Worm (Caenorhabditis elegans) whole organism, L1 larva: ENCODE measurements around the gene ndua-12.

Experiments used
- C04F5.9 ChIP-seq: sonication (generic microtip); optimal IDR thresholded peaks from 2 replicates; lab custom pipeline; 2016; ENCODE audit warnings: missing genetic modification characterization, missing compliant biosample characterization
- Y116A8C.19 ChIP-seq: sonication (generic microtip); optimal IDR thresholded peaks from 2 replicates; lab custom pipeline; 2016; ENCODE audit warnings: missing compliant biosample characterization, missing genetic modification characterization, borderline replicate concordance
- alr-1 ChIP-seq: fragments of 200-800 bp; sonication (Bioruptor generic); optimal IDR thresholded peaks from 2 replicates; lab custom pipeline; 2018; ENCODE audit warnings: borderline replicate concordance, mild to moderate bottlenecking, missing genetic modification characterization, missing compliant biosample characterization
- aly-2 ChIP-seq: fragments of 150-350 bp; optimal IDR thresholded peaks from 2 replicates; lab custom pipeline; 2014; ENCODE audit warnings: missing biosample characterization, missing genetic modification characterization
- ama-1 ChIP-seq: fragments of 150-350 bp; optimal IDR thresholded peaks from 2 replicates; lab custom pipeline; 2014
- blmp-1 ChIP-seq: fragments of 150-350 bp; optimal IDR thresholded peaks from 2 replicates; lab custom pipeline; 2014; ENCODE audit warnings: missing biosample characterization, missing genetic modification characterization
- ceh-8 ChIP-seq: fragments of 200-800 bp; sonication (Bioruptor generic); optimal IDR thresholded peaks from 2 replicates; lab custom pipeline; 2018; ENCODE audit warnings: mild to moderate bottlenecking, missing genetic modification characterization, moderate library complexity, missing compliant biosample characterization
- ceh-88 ChIP-seq: fragments of 200-800 bp; sonication (Bioruptor generic); IDR thresholded peaks from 2 replicates; pipeline ENCODE4 v1.3.6; 2022; ENCODE audit warnings: missing genetic modification characterization, missing compliant biosample characterization
- egl-27 ChIP-seq, 2 experiments: fragments of 150-350 bp in 1 of 2; sonication (generic microtip); optimal IDR thresholded peaks; 3 replicates each; lab custom pipeline; 2017 to 2018; ENCODE audit warnings: missing biosample characterization in 2 of 2, missing genetic modification characterization in 2 of 2, missing genetic modification reagents in 2 of 2
- elt-3 ChIP-seq, 6 experiments: fragments of 150-350 bp in 1 of 6; sonication (generic microtip); optimal IDR thresholded peaks; 2 replicates each; lab custom pipeline; 2017 to 2018; ENCODE audit warnings: missing biosample characterization in 6 of 6, missing genetic modification characterization in 6 of 6, inconsistent platforms in 1 of 6
- fkh-10 ChIP-seq: sonication (generic microtip); optimal IDR thresholded peaks from 2 replicates; lab custom pipeline; 2017; ENCODE audit warnings: missing biosample characterization, missing genetic modification reagents, missing genetic modification characterization
- fkh-4 ChIP-seq: sonication (generic microtip); optimal IDR thresholded peaks from 2 replicates; lab custom pipeline; 2016; ENCODE audit warnings: missing compliant biosample characterization, missing genetic modification characterization, borderline replicate concordance
- hlh-4 ChIP-seq: sonication (generic microtip); optimal IDR thresholded peaks from 2 replicates; lab custom pipeline; 2016; ENCODE audit warnings: mild to moderate bottlenecking, missing genetic modification characterization, missing compliant biosample characterization
- hpl-2 ChIP-seq: fragments of 150-350 bp; optimal IDR thresholded peaks from 2 replicates; lab custom pipeline; 2014; ENCODE audit warnings: missing biosample characterization, missing genetic modification reagents, missing genetic modification characterization
- isw-1 ChIP-seq: fragments of 200-800 bp; sonication (Bioruptor generic); IDR thresholded peaks from 2 replicates; pipeline ENCODE4 v1.3.6; 2022; ENCODE audit warnings: missing genetic modification characterization, missing compliant biosample characterization
- lin-15B ChIP-seq: fragments of 150-350 bp; sonication (generic microtip); optimal IDR thresholded peaks from 3 replicates; lab custom pipeline; 2014; ENCODE audit warnings: missing biosample characterization, missing genetic modification characterization
- lin-35 ChIP-seq, 2 experiments: fragments of 150-350 bp; optimal IDR thresholded peaks; 2 replicates each; lab custom pipeline; 2014; ENCODE audit warnings: missing biosample characterization in 2 of 2, missing genetic modification characterization in 2 of 2, missing genetic modification reagents in 2 of 2
- lin-39 ChIP-seq: fragments of 150-350 bp; optimal IDR thresholded peaks from 2 replicates; lab custom pipeline; 2014; ENCODE audit warnings: missing biosample characterization, missing genetic modification reagents, missing genetic modification characterization
- lsy-2 ChIP-seq, 2 experiments: fragments of 150-350 bp; optimal IDR thresholded peaks; 2 replicates each; lab custom pipeline; 2014; ENCODE audit warnings: missing biosample characterization in 2 of 2, missing genetic modification characterization in 2 of 2
- mab-9 ChIP-seq: fragments of 200-800 bp; sonication (Bioruptor generic); IDR thresholded peaks from 2 replicates; pipeline ENCODE4 v1.3.6; 2022; ENCODE audit warnings: missing genetic modification reagents, missing genetic modification characterization, missing compliant biosample characterization
- mdl-1 ChIP-seq, 2 experiments: fragments of 150-350 bp; optimal IDR thresholded peaks; 2 replicates each; lab custom pipeline; 2014 to 2017; ENCODE audit warnings: missing biosample characterization in 2 of 2, missing genetic modification characterization in 2 of 2, inconsistent platforms in 1 of 2
- mef-2 ChIP-seq: fragments of 150-350 bp; optimal IDR thresholded peaks from 2 replicates; lab custom pipeline; 2014; ENCODE audit warnings: missing biosample characterization, missing genetic modification characterization
- mep-1 ChIP-seq: fragments of 150-350 bp; optimal IDR thresholded peaks from 2 replicates; lab custom pipeline; 2014; ENCODE audit warnings: missing biosample characterization, missing genetic modification characterization
- nhr-11 ChIP-seq: fragments of 150-350 bp; optimal IDR thresholded peaks from 2 replicates; lab custom pipeline; 2014; ENCODE audit warnings: missing biosample characterization, missing genetic modification characterization
- nhr-19 ChIP-seq: fragments of 200-800 bp; sonication (Bioruptor generic); conservative IDR thresholded peaks from 2 replicates; pipeline ENCODE4 v1.3.6; 2022; ENCODE audit warnings: missing genetic modification characterization, missing compliant biosample characterization
- nhr-20 ChIP-seq: sonication (generic microtip); optimal IDR thresholded peaks from 2 replicates; lab custom pipeline; 2016; ENCODE audit warnings: mild to moderate bottlenecking, missing genetic modification characterization, missing compliant biosample characterization
- nhr-237 ChIP-seq: fragments of 150-350 bp; optimal IDR thresholded peaks from 2 replicates; lab custom pipeline; 2014; ENCODE audit warnings: missing biosample characterization, missing genetic modification characterization
- nhr-47 ChIP-seq: sonication (generic microtip); optimal IDR thresholded peaks from 2 replicates; lab custom pipeline; 2016; ENCODE audit warnings: mild to moderate bottlenecking, missing genetic modification characterization, moderate library complexity, missing compliant biosample characterization
- nhr-71 ChIP-seq: sonication (generic microtip); optimal IDR thresholded peaks from 2 replicates; lab custom pipeline; 2016; ENCODE audit warnings: mild to moderate bottlenecking, missing genetic modification characterization, moderate library complexity, missing compliant biosample characterization
- nhr-77 ChIP-seq: fragments of 150-350 bp; optimal IDR thresholded peaks from 2 replicates; lab custom pipeline; 2014; ENCODE audit warnings: missing biosample characterization, missing genetic modification characterization
- nhr-85 ChIP-seq: sonication (generic microtip); peaks from one replicate; lab custom pipeline; 2016; ENCODE audit warnings: missing genetic modification characterization, inconsistent platforms, missing compliant biosample characterization
- nhr-90 ChIP-seq: sonication (generic microtip); optimal IDR thresholded peaks from 2 replicates; lab custom pipeline; 2016; ENCODE audit warnings: mild to moderate bottlenecking, missing genetic modification characterization, missing compliant biosample characterization; ENCODE audit not compliant: poor library complexity
- pag-3 ChIP-seq: sonication (generic microtip); optimal IDR thresholded peaks from 2 replicates; lab custom pipeline; 2017; ENCODE audit warnings: missing genetic modification characterization, mild to moderate bottlenecking, missing compliant biosample characterization, antibody characterized with exemption, borderline replicate concordance; ENCODE audit not compliant: insufficient read depth
- snu-23 ChIP-seq: sonication (generic microtip); optimal IDR thresholded peaks from 2 replicates; lab custom pipeline; 2016; ENCODE audit warnings: missing genetic modification characterization, missing compliant biosample characterization
- sptf-1 ChIP-seq: fragments of 150-350 bp; optimal IDR thresholded peaks from 2 replicates; lab custom pipeline; 2014; ENCODE audit warnings: missing biosample characterization, missing genetic modification characterization
- swsn-7 ChIP-seq: sonication (generic microtip); optimal IDR thresholded peaks from 2 replicates; lab custom pipeline; 2016; ENCODE audit warnings: missing genetic modification characterization, missing compliant biosample characterization
- tbx-2 ChIP-seq: sonication (generic microtip); optimal IDR thresholded peaks from 2 replicates; lab custom pipeline; 2016; ENCODE audit warnings: missing genetic modification characterization, missing compliant biosample characterization
- tlp-1 ChIP-seq: fragments of 150-350 bp; optimal IDR thresholded peaks from 2 replicates; lab custom pipeline; 2014; ENCODE audit warnings: missing biosample characterization, missing genetic modification characterization
- unc-30 ChIP-seq: sonication (generic microtip); optimal IDR thresholded peaks from 2 replicates; lab custom pipeline; 2017; ENCODE audit warnings: missing biosample characterization, missing genetic modification characterization
- unc-62 ChIP-seq: fragments of 150-350 bp; optimal IDR thresholded peaks from 2 replicates; lab custom pipeline; 2014; ENCODE audit warnings: missing biosample characterization, missing genetic modification reagents, missing genetic modification characterization
- unc-98 ChIP-seq: fragments of 200-800 bp; sonication (Bioruptor generic); IDR thresholded peaks from 2 replicates; pipeline ENCODE4 v1.3.6; 2022; ENCODE audit warnings: missing genetic modification characterization, missing compliant biosample characterization
- xbp-1 ChIP-seq: sonication (generic microtip); optimal IDR thresholded peaks from 2 replicates; lab custom pipeline; 2016; ENCODE audit warnings: missing genetic modification characterization, missing compliant biosample characterization
- zag-1 ChIP-seq: fragments of 150-350 bp; optimal IDR thresholded peaks from 2 replicates; lab custom pipeline; 2014; ENCODE audit warnings: missing biosample characterization, missing genetic modification characterization
- ztf-4 ChIP-seq: fragments of 150-350 bp; optimal IDR thresholded peaks from 2 replicates; lab custom pipeline; 2014; ENCODE audit warnings: missing biosample characterization, missing genetic modification characterization

The ndua-12 gene

DNA sequence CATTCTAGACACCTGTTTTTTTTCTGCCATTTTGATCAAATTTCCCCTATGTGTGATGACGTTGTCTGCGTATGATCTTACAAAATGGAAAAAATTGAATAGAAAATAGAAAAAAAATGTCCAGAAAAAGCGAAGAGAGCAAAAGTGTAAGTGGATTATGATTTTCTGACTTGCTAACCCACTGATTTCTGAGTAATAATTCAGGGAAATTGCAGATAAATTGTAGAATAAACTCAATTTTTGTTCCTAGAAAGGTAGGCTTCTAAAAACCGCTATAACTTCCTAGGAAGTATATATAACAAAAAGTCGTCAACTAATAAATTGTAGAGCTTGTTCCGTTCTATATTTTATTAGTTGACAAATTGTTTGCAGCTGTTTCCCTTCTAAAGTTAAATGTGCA, 15.0 kb upstream of the ndua-12 start (continued):
- TF ChIP-seq xbp-1 (tag; lab: Kevin White, UChicago), result no peak
- no peak for TF ChIP-seq unc-30
- no peak for TF ChIP-seq lin-35 (GFP tag; optimal IDR thresholded peaks at IDR 0.05; lab: Kevin White, UChicago)
- peak; percentile 44 for TF ChIP-seq swsn-7 (tag; lab: Kevin White, UChicago)
- no peak for TF ChIP-seq nhr-19 (GFP tag; lab: Robert Waterston, UW)
- no peak for TF ChIP-seq ztf-4 (tag; lab: Kevin White, UChicago)
- no peak for TF ChIP-seq isw-1
- no peak for TF ChIP-seq unc-62 (GFP tag; lab: Kevin White, UChicago)
- TF ChIP-seq blmp-1 (tag; lab: Kevin White, UChicago), result no peak
- TF ChIP-seq lin-15B, result no peak
- no peak for TF ChIP-seq lin-39
- no peak for TF ChIP-seq aly-2 (tag; lab: Kevin White, UChicago)
- TF ChIP-seq pag-3, result no peak
- TF ChIP-seq nhr-71 (tag; lab: Kevin White, UChicago), result peak; percentile 79
- TF ChIP-seq zag-1 (tag; lab: Kevin White, UChicago), result no peak
- no peak for TF ChIP-seq nhr-77 (tag; lab: Kevin White, UChicago)
- no peak for TF ChIP-seq ceh-88 (GFP tag; lab: Robert Waterston, UW)
- peak; percentile 3 for TF ChIP-seq nhr-11 (tag; lab: Kevin White, UChicago)
- peak in 1 of 2 experiments; percentile 23 for TF ChIP-seq lsy-2 (tag; optimal IDR thresholded peaks at IDR 0.05; lab: Kevin White, UChicago)
- no peak for TF ChIP-seq mab-9 (GFP tag; lab: Robert Waterston, UW)
- TF ChIP-seq hlh-4 (tag; lab: Kevin White, UChicago), result peak; percentile 39
- peak; percentile 37 for TF ChIP-seq nhr-20 (tag; lab: Kevin White, UChicago)
- no peak for TF ChIP-seq nhr-237 (tag; lab: Kevin White, UChicago)
- TF ChIP-seq mef-2 (tag; lab: Kevin White, UChicago), result no peak
- TF ChIP-seq Y116A8C.19 (tag; lab: Kevin White, UChicago), result no peak
- TF ChIP-seq snu-23 (GFP tag; lab: Kevin White, UChicago), result no peak
- no peak for TF ChIP-seq mep-1 (tag; lab: Kevin White, UChicago)
- no peak for TF ChIP-seq nhr-85
- TF ChIP-seq ama-1 (lab: Kevin White, UChicago), result no peak
- no peak for TF ChIP-seq alr-1 (tag; lab: Kevin White, UChicago)

DNA sequence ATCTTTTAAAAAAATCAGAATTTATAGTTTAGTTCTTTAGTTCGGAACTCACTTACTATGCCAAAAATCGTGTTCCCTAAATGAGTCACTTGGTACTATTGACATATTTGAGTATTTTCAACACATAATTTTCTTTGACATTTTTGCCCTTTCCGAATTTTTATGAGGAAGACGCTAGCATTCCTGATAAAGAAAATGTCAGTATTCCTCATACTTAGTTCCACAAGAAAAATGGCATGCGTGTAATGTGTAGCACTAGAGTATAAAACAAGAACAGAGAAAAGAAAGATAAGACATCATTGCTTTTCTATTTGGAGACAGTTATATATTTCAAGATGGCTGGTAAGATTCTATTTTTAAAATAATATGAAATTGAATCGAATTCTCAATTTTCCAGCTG, 10.3 kb upstream of the ndua-12 start, which contains the start of gene Y94H6A.2:
Y94H6A.2 (plus strand) TSS at position 336 of the 400 bp plus-strand sequence.
- TF ChIP-seq mdl-1 (tag; optimal IDR thresholded peaks at IDR 0.05; lab: Kevin White, UChicago) (no peak), C04F5.9 (tag; lab: Kevin White, UChicago) (no peak), ceh-8 (GFP tag; lab: Kevin White, UChicago) (no peak), elt-3 (tag; optimal IDR thresholded peaks at IDR 0.05; lab: Kevin White, UChicago) (no peak), zag-1 (tag; lab: Kevin White, UChicago) (no peak), fkh-10 (no peak), tlp-1 (tag; lab: Kevin White, UChicago) (no peak), ama-1 (lab: Kevin White, UChicago) (no peak), lsy-2 (tag; optimal IDR thresholded peaks at IDR 0.05; lab: Kevin White, UChicago) (no peak), fkh-4 (tag; lab: Kevin White, UChicago) (no peak), nhr-90 (no peak), egl-27 (tag; optimal IDR thresholded peaks at IDR 0.05; lab: Kevin White, UChicago) (no peak), unc-98 (no peak), nhr-47 (tag; lab: Kevin White, UChicago) (no peak), nhr-19 (GFP tag; lab: Robert Waterston, UW) (no peak), hpl-2 (GFP tag; lab: Kevin White, UChicago) (no peak), sptf-1 (tag; lab: Kevin White, UChicago) (no peak), tbx-2 (tag; lab: Kevin White, UChicago) (no peak), hlh-4 (tag; lab: Kevin White, UChicago) (no peak), mab-9 (GFP tag; lab: Robert Waterston, UW) (no peak)
